Fruit fly (Drosophila melanogaster): ENCODE measurements around the gene fzr.

- no peak for TF ChIP-seq CG14014 (GFP tag; IDR thresholded peaks at IDR 0.05)
- no peak for TF ChIP-seq CG33213 (GFP tag; optimal IDR thresholded peaks at IDR 0.05)
- no peak for TF ChIP-seq sens (GFP tag)
- no peak for TF ChIP-seq D19A (tag; optimal IDR thresholded peaks at IDR 0.05)
- no peak for TF ChIP-seq CG32772 (GFP tag; IDR thresholded peaks at IDR 0.05)
- no peak for TF ChIP-seq CG6854 (GFP tag; optimal IDR thresholded peaks at IDR 0.05)
- no peak for TF ChIP-seq HLH3B (GFP tag; IDR thresholded peaks at IDR 0.05)
- TF ChIP-seq so (GFP tag; IDR thresholded peaks at IDR 0.05): no peak
- no peak for TF ChIP-seq en (GFP tag; optimal IDR thresholded peaks at IDR 0.05)
- no peak for TF ChIP-seq CG2116 (GFP tag; optimal IDR thresholded peaks at IDR 0.05)
- no peak for TF ChIP-seq CG17568 (GFP tag; optimal IDR thresholded peaks at IDR 0.05)
- TF ChIP-seq sob (GFP tag; IDR thresholded peaks at IDR 0.05): no peak
- no peak for TF ChIP-seq CG4328 (GFP tag; optimal IDR thresholded peaks at IDR 0.05)
- no peak for TF ChIP-seq toy (GFP tag; IDR thresholded peaks at IDR 0.05)
These were observed 24.9 kb downstream of the fzr start, which contains the start of gene CG15473 for dm6 chrX:4654397-4654796.
